Fruit fly (Drosophila melanogaster) whole organism, prepupa: ENCODE results near the gene CG43750.

ENCODE experiments used
- Blimp-1 ChIP-seq: fragments of 200-800 bp; sonication (Bioruptor generic); optimal IDR thresholded peaks from 3 replicates; lab custom pipeline; 2017; ENCODE audit warnings: missing biosample characterization, missing genetic modification characterization, mild to moderate bottlenecking, moderate library complexity, missing genetic modification reagents
- CG10631 ChIP-seq: fragments of 200-800 bp; sonication (Bioruptor generic); optimal IDR thresholded peaks from 2 replicates; lab custom pipeline; 2016; ENCODE audit warnings: missing biosample characterization, missing genetic modification characterization
- CG10669 ChIP-seq: fragments of 200-800 bp; sonication (Bioruptor generic); optimal IDR thresholded peaks from 3 replicates; lab custom pipeline; 2018; ENCODE audit warnings: missing biosample characterization, mild to moderate bottlenecking, missing genetic modification characterization, moderate library complexity
- CG11902 ChIP-seq: fragments of 200-800 bp; sonication (Bioruptor generic); optimal IDR thresholded peaks from 3 replicates; lab custom pipeline; 2016; ENCODE audit warnings: missing biosample characterization, missing genetic modification characterization
- CG15336 ChIP-seq: fragments of 200-800 bp; sonication (Bioruptor generic); IDR thresholded peaks from 2 replicates; pipeline ENCODE4 v1.3.6; 2022; ENCODE audit warnings: missing biosample characterization, missing genetic modification characterization
- CG1621 ChIP-seq: fragments of 200-800 bp; sonication (Bioruptor generic); optimal IDR thresholded peaks from 3 replicates; lab custom pipeline; 2018; ENCODE audit warnings: missing biosample characterization, mild to moderate bottlenecking, missing genetic modification characterization
- CG16779 ChIP-seq: fragments of 200-800 bp; sonication (Bioruptor generic); optimal IDR thresholded peaks from 3 replicates; lab custom pipeline; 2017; ENCODE audit warnings: missing biosample characterization, mild to moderate bottlenecking, missing genetic modification characterization
- CG31627 ChIP-seq: fragments of 200-800 bp; sonication (Bioruptor generic); optimal IDR thresholded peaks from 3 replicates; lab custom pipeline; 2016; ENCODE audit warnings: missing biosample characterization, missing genetic modification characterization
- CG32006 ChIP-seq: fragments of 200-800 bp; sonication (Bioruptor generic); optimal IDR thresholded peaks from 3 replicates; lab custom pipeline; 2017; ENCODE audit warnings: missing biosample characterization, mild to moderate bottlenecking, missing genetic modification characterization
- CG3919 ChIP-seq: fragments of 200-800 bp; sonication (Bioruptor generic); optimal IDR thresholded peaks from 3 replicates; lab custom pipeline; 2016; ENCODE audit warnings: missing biosample characterization, missing genetic modification characterization
- CG4318 ChIP-seq: fragments of 200-800 bp; sonication (Bioruptor generic); optimal IDR thresholded peaks from 3 replicates; lab custom pipeline; 2017; ENCODE audit warnings: missing biosample characterization, mild to moderate bottlenecking, missing genetic modification characterization
- CG6163 ChIP-seq: fragments of 200-800 bp; sonication (Bioruptor generic); IDR thresholded peaks from 3 replicates; pipeline ENCODE4 v1.3.6; 2022; ENCODE audit warnings: missing biosample characterization, missing genetic modification characterization
- CG6276 ChIP-seq: fragments of 200-800 bp; sonication (Bioruptor generic); optimal IDR thresholded peaks from 2 replicates; lab custom pipeline; 2017; ENCODE audit warnings: missing biosample characterization, mild to moderate bottlenecking, missing genetic modification characterization
- CG6808 ChIP-seq: fragments of 200-800 bp; sonication (Bioruptor generic); optimal IDR thresholded peaks from 3 replicates; lab custom pipeline; 2017; ENCODE audit warnings: missing biosample characterization, missing genetic modification characterization, mild to moderate bottlenecking, moderate library complexity, missing genetic modification reagents
- CG8119 ChIP-seq: fragments of 200-800 bp; sonication (Bioruptor generic); IDR thresholded peaks from 3 replicates; pipeline ENCODE4 v1.3.6; 2022; ENCODE audit warnings: missing biosample characterization, missing genetic modification characterization
- CG8319 ChIP-seq: fragments of 200-800 bp; sonication (Bioruptor generic); optimal IDR thresholded peaks from 3 replicates; lab custom pipeline; 2016; ENCODE audit warnings: missing biosample characterization, missing genetic modification characterization
- CG8632 ChIP-seq: fragments of 200-800 bp; sonication (Bioruptor generic); optimal IDR thresholded peaks from 3 replicates; lab custom pipeline; 2016; ENCODE audit warnings: missing biosample characterization, missing genetic modification characterization
- CG9139 ChIP-seq: fragments of 200-800 bp; sonication (Bioruptor generic); optimal IDR thresholded peaks from 3 replicates; lab custom pipeline; 2017; ENCODE audit warnings: missing biosample characterization, mild to moderate bottlenecking, missing genetic modification characterization
- Eip75B ChIP-seq: fragments of 200-800 bp; sonication (Bioruptor generic); optimal IDR thresholded peaks from 3 replicates; lab custom pipeline; 2016; ENCODE audit warnings: missing biosample characterization, missing genetic modification characterization
- Eip78C ChIP-seq: fragments of 200-800 bp; sonication (Bioruptor generic); peaks from one replicate; lab custom pipeline; 2016; ENCODE audit warnings: missing biosample characterization, missing genetic modification characterization
- Hr38 ChIP-seq: sonication (Bioruptor generic); optimal IDR thresholded peaks from 2 replicates; lab custom pipeline; 2016; ENCODE audit warnings: missing biosample characterization, missing genetic modification characterization
- Hr4 ChIP-seq: fragments of 200-800 bp; sonication (Bioruptor generic); optimal IDR thresholded peaks from 3 replicates; lab custom pipeline; 2016; ENCODE audit warnings: missing biosample characterization, missing genetic modification characterization
- Lpt ChIP-seq: fragments of 200-800 bp; sonication (Bioruptor generic); optimal IDR thresholded peaks from 3 replicates; lab custom pipeline; 2016; ENCODE audit warnings: missing biosample characterization, missing genetic modification characterization
- Met ChIP-seq: fragments of 200-800 bp; sonication (Bioruptor generic); optimal IDR thresholded peaks from 3 replicates; lab custom pipeline; 2016; ENCODE audit warnings: missing biosample characterization, missing genetic modification characterization
- OdsH ChIP-seq: fragments of 200-800 bp; sonication (Bioruptor generic); optimal IDR thresholded peaks from 3 replicates; lab custom pipeline; 2016; ENCODE audit warnings: missing biosample characterization, missing genetic modification characterization
- Smox ChIP-seq: fragments of 200-800 bp; sonication (Bioruptor generic); optimal IDR thresholded peaks from 3 replicates; lab custom pipeline; 2016; ENCODE audit warnings: missing biosample characterization, missing genetic modification characterization
- Sox15 ChIP-seq: fragments of 200-800 bp; sonication (Bioruptor generic); optimal IDR thresholded peaks from 3 replicates; lab custom pipeline; 2016; ENCODE audit warnings: missing biosample characterization, missing genetic modification characterization
- achi ChIP-seq: fragments of 200-800 bp; sonication (Bioruptor generic); optimal IDR thresholded peaks from 3 replicates; lab custom pipeline; 2016; ENCODE audit warnings: missing biosample characterization, missing genetic modification characterization
- cyc ChIP-seq: fragments of 200-800 bp; sonication (Bioruptor generic); optimal IDR thresholded peaks from 3 replicates; lab custom pipeline; 2016; ENCODE audit warnings: missing biosample characterization, missing genetic modification characterization
- dac ChIP-seq: fragments of 200-800 bp; sonication (Bioruptor generic); optimal IDR thresholded peaks from 2 replicates; lab custom pipeline; 2017; ENCODE audit warnings: missing biosample characterization, mild to moderate bottlenecking, missing genetic modification characterization
- dsx ChIP-seq: fragments of 200-800 bp; optimal IDR thresholded peaks from 3 replicates; lab custom pipeline; 2019; ENCODE audit warnings: missing biosample characterization, mild to moderate bottlenecking, missing genetic modification characterization, moderate library complexity; ENCODE audit not compliant: poor library complexity, severe bottlenecking
- eg ChIP-seq: fragments of 200-800 bp; sonication (Bioruptor generic); IDR thresholded peaks from 3 replicates; pipeline ENCODE4 v1.3.6; 2022; ENCODE audit warnings: missing biosample characterization, missing genetic modification characterization
- fd59A ChIP-seq: fragments of 200-800 bp; sonication (Bioruptor generic); optimal IDR thresholded peaks from 2 replicates; lab custom pipeline; 2017; ENCODE audit warnings: missing biosample characterization, mild to moderate bottlenecking, missing genetic modification characterization, missing genetic modification reagents
- fkh ChIP-seq: fragments of 200-800 bp; sonication (Bioruptor generic); optimal IDR thresholded peaks from 3 replicates; lab custom pipeline; 2017; ENCODE audit warnings: missing biosample characterization, mild to moderate bottlenecking, missing genetic modification characterization, moderate library complexity
- lz ChIP-seq: fragments of 200-800 bp; sonication (Bioruptor generic); optimal IDR thresholded peaks from 3 replicates; lab custom pipeline; 2016; ENCODE audit warnings: missing biosample characterization, missing genetic modification characterization
- pdm3 ChIP-seq: fragments of 200-800 bp; sonication (Bioruptor generic); optimal IDR thresholded peaks from 3 replicates; lab custom pipeline; 2016; ENCODE audit warnings: missing biosample characterization, missing genetic modification characterization
- salr ChIP-seq, 2 experiments: fragments of 200-800 bp; sonication (Bioruptor generic); optimal IDR thresholded peaks; 3 replicates each; lab custom pipeline; 2016 to 2018; ENCODE audit warnings: missing biosample characterization in 2 of 2, missing genetic modification characterization in 2 of 2, mild to moderate bottlenecking in 1 of 2
- ss ChIP-seq, 2 experiments: fragments of 200-800 bp; sonication (Bioruptor generic); optimal IDR thresholded peaks; 2 replicates in 1 of 2; 3 replicates in 1 of 2; lab custom pipeline; 2017 to 2018; ENCODE audit warnings: mild to moderate bottlenecking in 2 of 2, missing biosample characterization in 2 of 2, missing genetic modification characterization in 2 of 2, moderate library complexity in 1 of 2
- svp ChIP-seq: fragments of 200-800 bp; sonication (Bioruptor generic); peaks from one replicate; lab custom pipeline; 2016; ENCODE audit warnings: missing biosample characterization, missing genetic modification characterization
- topi ChIP-seq: fragments of 200-800 bp; sonication (Bioruptor generic); optimal IDR thresholded peaks from 3 replicates; lab custom pipeline; 2016; ENCODE audit warnings: missing biosample characterization, missing genetic modification characterization
- vri ChIP-seq: fragments of 200-800 bp; sonication (Bioruptor generic); optimal IDR thresholded peaks from 3 replicates; lab custom pipeline; 2016; ENCODE audit warnings: missing biosample characterization, mild to moderate bottlenecking, missing genetic modification characterization

CG43750 gene

dm6 chr2L:2397080-2397479 lies 6.6 kb upstream of the CG43750 start:
- TF ChIP-seq Met (peak; percentile 9), OdsH (GFP tag; lab: Kevin White, UChicago) (no peak), Eip78C (GFP tag; lab: Kevin White, UChicago) (peak; percentile 57), CG9139 (no peak), CG11902 (GFP tag; lab: Kevin White, UChicago) (no peak), CG32006 (GFP tag; lab: Kevin White, UChicago) (no peak), Blimp-1 (no peak), achi (GFP tag; lab: Kevin White, UChicago) (no peak), CG31627 (peak; percentile 8), CG6163 (GFP tag; lab: Robert Waterston, UW) (peak; percentile 57; the same call in 1 of the 3 replicates), svp (peak; percentile 39), CG1621 (no peak), CG4318 (GFP tag; lab: Kevin White, UChicago) (no peak), Smox (GFP tag; lab: Kevin White, UChicago) (peak; percentile 26), vri (GFP tag; lab: Kevin White, UChicago) (no peak), salr (GFP tag; optimal IDR thresholded peaks at IDR 0.05; lab: Kevin White, UChicago) (no peak), dac (GFP tag; lab: Kevin White, UChicago) (no peak), CG15336 (GFP tag; lab: Robert Waterston, UW) (no peak), Eip75B (GFP tag; lab: Kevin White, UChicago) (no peak), eg (GFP tag; lab: Robert Waterston, UW) (no peak), Sox15 (GFP tag; lab: Kevin White, UChicago) (no peak), topi (GFP tag; lab: Kevin White, UChicago) (peak; percentile 24), CG10669 (GFP tag; lab: Kevin White, UChicago) (peak; percentile 6), lz (peak; percentile 2), cyc (peak; percentile 19), CG10631 (GFP tag; lab: Kevin White, UChicago) (peak; percentile 4)
- TF ChIP-seq, all 60 proteins: peak for 11

- TF ChIP-seq ss (GFP tag; optimal IDR thresholded peaks at IDR 0.05; lab: Kevin White, UChicago) (no peak), salr (GFP tag; optimal IDR thresholded peaks at IDR 0.05; lab: Kevin White, UChicago) (no peak), Eip78C (GFP tag; lab: Kevin White, UChicago) (peak; percentile 38), CG6808 (GFP tag; lab: Kevin White, UChicago) (no peak), CG3919 (no peak), CG32006 (GFP tag; lab: Kevin White, UChicago) (no peak), svp (peak; percentile 51), Hr38 (GFP tag; lab: Kevin White, UChicago) (no peak), CG8319 (GFP tag; lab: Kevin White, UChicago) (no peak), Hr4 (GFP tag; lab: Kevin White, UChicago) (no peak)
Observed at dm6 chr2L:2394872-2395271, 4.4 kb upstream of the CG43750 start.

- TF ChIP-seq cyc (no peak), Hr4 (GFP tag; lab: Kevin White, UChicago) (no peak), vri (GFP tag; lab: Kevin White, UChicago) (no peak), CG8632 (GFP tag; lab: Kevin White, UChicago) (no peak), fd59A (GFP tag; lab: Kevin White, UChicago) (no peak), eg (GFP tag; lab: Robert Waterston, UW) (no peak), CG16779 (tag; lab: Kevin White, UChicago) (no peak), Sox15 (GFP tag; lab: Kevin White, UChicago) (no peak)
Observed at dm6 chr2L:2391321-2391720, 832 bp upstream of the CG43750 start, which contains the start of gene CG46448. TSS of gene CG46448 (plus strand) at chr2L:2391660.

- TF ChIP-seq pdm3 (GFP tag; lab: Kevin White, UChicago): no peak
- no peak for TF ChIP-seq vri (GFP tag; lab: Kevin White, UChicago)
- no peak for TF ChIP-seq cyc
- TF ChIP-seq dsx: no peak
- no peak for TF ChIP-seq CG6276
- TF ChIP-seq CG10631 (GFP tag; lab: Kevin White, UChicago): no peak
- TF ChIP-seq CG8632 (GFP tag; lab: Kevin White, UChicago): no peak
- no peak for TF ChIP-seq CG16779 (tag; lab: Kevin White, UChicago)
- no peak for TF ChIP-seq CG8119 (GFP tag; lab: Robert Waterston, UW)
- no peak for TF ChIP-seq Lpt (GFP tag; lab: Kevin White, UChicago)
- TF ChIP-seq CG32006 (GFP tag; lab: Kevin White, UChicago): no peak
- no peak for TF ChIP-seq fd59A (GFP tag; lab: Kevin White, UChicago)
- TF ChIP-seq dac (GFP tag; lab: Kevin White, UChicago): no peak
- TF ChIP-seq topi (GFP tag; lab: Kevin White, UChicago): no peak
- TF ChIP-seq fkh: no peak
Observed at dm6 chr2L:2385692-2386091, 4.8 kb downstream of the CG43750 start, which contains the start of gene CG3557. TSS of gene CG3557 (minus strand) at chr2L:2385792.
